Fruit fly (Drosophila melanogaster) whole organism, wandering third instar larva: ENCODE results near the gene sle.

ENCODE experiments used
- Abd-B ChIP-seq: fragments of >200 bp; optimal IDR thresholded peaks from 2 replicates; lab custom pipeline; 2017; ENCODE audit warnings: missing biosample characterization, missing genetic modification characterization
- Dfd ChIP-seq: fragments of >200 bp; optimal IDR thresholded peaks from 2 replicates; lab custom pipeline; 2017; ENCODE audit warnings: missing biosample characterization, missing genetic modification characterization
- Myc ChIP-seq: fragments of >200 bp; optimal IDR thresholded peaks from 2 replicates; lab custom pipeline; 2017
- N ChIP-seq: fragments of >200 bp; optimal IDR thresholded peaks from 2 replicates; lab custom pipeline; 2018; ENCODE audit warnings: missing biosample characterization, missing external identifiers, missing genetic modification characterization
- Rel ChIP-seq, 2 experiments: fragments of 200-800 bp; sonication (Bioruptor generic) in 1 of 2; optimal IDR thresholded peaks; 2 replicates in 1 of 2; 3 replicates in 1 of 2; lab custom pipeline; 2016 to 2019; ENCODE audit warnings: mild to moderate bottlenecking in 2 of 2, missing biosample characterization in 2 of 2, missing genetic modification characterization in 2 of 2, moderate library complexity in 1 of 2
- br ChIP-seq: fragments of 200-800 bp; sonication (Bioruptor generic); optimal IDR thresholded peaks from 2 replicates; lab custom pipeline; 2016; ENCODE audit warnings: missing biosample characterization, missing genetic modification characterization
- brk ChIP-seq: fragments of 200-800 bp; sonication (Bioruptor generic); optimal IDR thresholded peaks from 2 replicates; lab custom pipeline; 2016; ENCODE audit warnings: missing biosample characterization, mild to moderate bottlenecking, missing genetic modification characterization
- dmrt93B ChIP-seq: fragments of 200-800 bp; sonication (Bioruptor generic); optimal IDR thresholded peaks from 2 replicates; lab custom pipeline; 2018; ENCODE audit warnings: missing biosample characterization, mild to moderate bottlenecking, missing genetic modification characterization
- psq ChIP-seq: fragments of 200-800 bp; sonication (Bioruptor generic); optimal IDR thresholded peaks from 3 replicates; lab custom pipeline; 2017; ENCODE audit warnings: missing biosample characterization, mild to moderate bottlenecking, missing genetic modification characterization, moderate library complexity
- rgr ChIP-seq: fragments of 200-800 bp; sonication (Bioruptor generic); optimal IDR thresholded peaks from 3 replicates; lab custom pipeline; 2016; ENCODE audit warnings: missing biosample characterization, mild to moderate bottlenecking, missing genetic modification characterization
- sv ChIP-seq: fragments of 200-800 bp; sonication (Bioruptor generic); optimal IDR thresholded peaks from 3 replicates; lab custom pipeline; 2016; ENCODE audit warnings: missing biosample characterization, missing genetic modification characterization
- usp ChIP-seq: fragments of >200 bp; optimal IDR thresholded peaks from 2 replicates; lab custom pipeline; 2017; ENCODE audit warnings: missing biosample characterization, missing genetic modification characterization

DNA sequence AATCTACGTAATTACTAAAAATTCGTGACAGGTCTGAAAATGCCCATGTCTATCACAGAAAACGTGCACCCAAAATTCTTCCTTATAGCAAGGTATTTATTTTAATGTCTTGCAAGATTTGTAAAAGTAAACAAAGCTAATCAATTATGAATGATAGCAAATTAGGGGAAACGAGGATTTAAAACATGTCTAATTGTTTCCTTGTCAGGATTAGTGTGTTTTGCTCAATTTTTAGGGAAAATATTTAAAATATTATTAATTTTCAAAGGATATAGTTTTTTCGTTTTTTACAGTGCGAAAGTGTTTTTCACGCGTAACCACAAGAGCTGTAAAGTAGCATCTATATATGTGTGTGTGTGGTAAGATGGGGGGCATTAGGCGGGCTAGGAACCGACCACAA lies 46.1 kb downstream of the sle start:
- TF ChIP-seq Myc (lab: Kevin White, UChicago) (no peak), brk (GFP tag; lab: Kevin White, UChicago) (no peak), N (GFP tag; lab: Kevin White, UChicago) (no peak), br (GFP tag; lab: Kevin White, UChicago) (no peak), sv (GFP tag; lab: Kevin White, UChicago) (no peak), psq (GFP tag; lab: Kevin White, UChicago) (no peak), Rel (GFP tag; optimal IDR thresholded peaks at IDR 0.05; lab: Kevin White, UChicago) (no peak), Rel (tag; optimal IDR thresholded peaks at IDR 0.05; lab: Kevin White, UChicago) (no peak), Dfd (GFP tag; lab: Kevin White, UChicago) (no peak), Abd-B (GFP tag; lab: Kevin White, UChicago) (no peak), rgr (GFP tag; lab: Kevin White, UChicago) (no peak), dmrt93B (GFP tag; lab: Kevin White, UChicago) (no peak), usp (GFP tag; lab: Kevin White, UChicago) (no peak)
